Worm (Caenorhabditis elegans): ENCODE results near the gene kcnl-3.

kcnl-3 gene

ce11 chrX:5354022-5354876, 32.4 kb upstream of the kcnl-3 start, which contains the start of gene pfn-2 (continued):
- no peak for TF ChIP-seq snpc-4 (tag; optimal IDR thresholded peaks at IDR 0.05)
- TF ChIP-seq arid-1 (GFP tag; conservative IDR thresholded peaks at IDR 0.05) = no peak
- peak in 1 of 2 experiments; percentile 32 for TF ChIP-seq hif-1 (tag; optimal IDR thresholded peaks at IDR 0.05)
- no peak for TF ChIP-seq spr-1 (tag; optimal IDR thresholded peaks at IDR 0.05)
- TF ChIP-seq ceh-82 (tag; optimal IDR thresholded peaks at IDR 0.05) = no peak
- peak; percentile 40 for TF ChIP-seq dmd-6 (GFP tag; IDR thresholded peaks at IDR 0.05)
- no peak for TF ChIP-seq ces-1 (GFP tag; optimal IDR thresholded peaks at IDR 0.05)
- TF ChIP-seq F26F4.8 (GFP tag; conservative IDR thresholded peaks at IDR 0.05) = no peak
- TF ChIP-seq nhr-11 (tag; optimal IDR thresholded peaks at IDR 0.05) = no peak
- TF ChIP-seq ceh-28 (tag; optimal IDR thresholded peaks at IDR 0.05) = no peak
- no peak; the same call in 1 of the 2 replicates for TF ChIP-seq lin-38 (GFP tag; IDR thresholded peaks at IDR 0.05)
- TF ChIP-seq lin-1 (GFP tag; IDR thresholded peaks at IDR 0.05) = no peak
- TF ChIP-seq daf-8 (GFP tag; IDR thresholded peaks at IDR 0.05) = no peak
- TF ChIP-seq ztf-11 (tag; optimal IDR thresholded peaks at IDR 0.05) = no peak
- no peak for TF ChIP-seq D1046.2 (GFP tag; IDR thresholded peaks at IDR 0.05)
- TF ChIP-seq lin-13 (GFP tag; optimal IDR thresholded peaks at IDR 0.05) = no peak
- TF ChIP-seq Y105C5A.15 (GFP tag; IDR thresholded peaks at IDR 0.05) = no peak
- no peak for TF ChIP-seq dpl-1 (GFP tag; optimal IDR thresholded peaks at IDR 0.05)
- no peak for TF ChIP-seq mdt-29 (GFP tag; IDR thresholded peaks at IDR 0.05)
- no peak for TF ChIP-seq saeg-2 (GFP tag; IDR thresholded peaks at IDR 0.05)
- no peak for TF ChIP-seq aly-2 (tag; optimal IDR thresholded peaks at IDR 0.05)
- no peak for TF ChIP-seq F49E8.2 (tag; optimal IDR thresholded peaks at IDR 0.05; ENCODE audit: borderline replicate concordance)
- no peak for TF ChIP-seq php-3 (GFP tag; IDR thresholded peaks at IDR 0.05)
- TF ChIP-seq unc-62 (GFP tag; optimal IDR thresholded peaks at IDR 0.05 in 1 of 2) = peak in 1 of 2 experiments; percentile 66
- no peak for TF ChIP-seq unc-62 (tag; optimal IDR thresholded peaks at IDR 0.05)
- TF ChIP-seq nhr-25 (tag; optimal IDR thresholded peaks at IDR 0.05; ENCODE audit: borderline replicate concordance, insufficient read depth) = no peak

ce11 chrX:5355253-5355652, 31.4 kb upstream of the kcnl-3 start:
- TF ChIP-seq Y75B8A.6 (GFP tag; IDR thresholded peaks at IDR 0.05) = 0 out of 2 replicates have a peak, but pooled peaks have one; percentile 30
- 0 out of 2 replicates have a peak, but pooled peaks have one; percentile 9 for TF ChIP-seq T26A8.4 (GFP tag; IDR thresholded peaks at IDR 0.05)
- peak; percentile 45 for TF ChIP-seq mep-1 (tag; optimal IDR thresholded peaks at IDR 0.05)
- TF ChIP-seq daf-16 (GFP tag; optimal IDR thresholded peaks at IDR 0.05) = no peak
- peak; percentile 97 for TF ChIP-seq daf-16 (tag; optimal IDR thresholded peaks at IDR 0.05)
- peak; percentile 62 for TF ChIP-seq dve-1 (tag; optimal IDR thresholded peaks at IDR 0.05; ENCODE audit: insufficient read depth)
- peak; percentile 18 for TF ChIP-seq lin-13 (GFP tag; optimal IDR thresholded peaks at IDR 0.05)
- peak; percentile 57 for TF ChIP-seq dmd-6 (GFP tag; IDR thresholded peaks at IDR 0.05)
- no peak for TF ChIP-seq cey-2 (tag; optimal IDR thresholded peaks at IDR 0.05; ENCODE audit: borderline replicate concordance, insufficient read depth)
- TF ChIP-seq duxl-1 (tag; optimal IDR thresholded peaks at IDR 0.05; ENCODE audit: poor library complexity) = no peak
- no peak for TF ChIP-seq vab-7 (GFP tag; IDR thresholded peaks at IDR 0.05)
- TF ChIP-seq lsy-2 (tag; optimal IDR thresholded peaks at IDR 0.05) = peak in 1 of 2 experiments; percentile 17
- peak; percentile 100 for TF ChIP-seq aha-1 (tag)
- TF ChIP-seq pha-4 (GFP tag; IDR thresholded peaks at IDR 0.05) = no peak
- peak; percentile 44 for TF ChIP-seq pha-4 (tag; optimal IDR thresholded peaks at IDR 0.05)
- TF ChIP-seq hlh-30 (tag; optimal IDR thresholded peaks at IDR 0.05; ENCODE audit: insufficient read depth) = peak; percentile 77
- no peak for TF ChIP-seq fkh-10 (GFP tag; optimal IDR thresholded peaks at IDR 0.05)
- peak; percentile 35; the same call in 1 of the 2 replicates for TF ChIP-seq mdt-29 (GFP tag; IDR thresholded peaks at IDR 0.05)
- TF ChIP-seq hif-1 (tag; optimal IDR thresholded peaks at IDR 0.05) = peak; percentile 46 to 98
- TF ChIP-seq nhr-28 (tag; optimal IDR thresholded peaks at IDR 0.05) = peak; percentile 14
- peak in 1 of 2 experiments; percentile 4 for TF ChIP-seq mdl-1 (tag; optimal IDR thresholded peaks at IDR 0.05)
- no peak for TF ChIP-seq ceh-20 (GFP tag; IDR thresholded peaks at IDR 0.05)
- no peak for TF ChIP-seq F44E2.7 (GFP tag; IDR thresholded peaks at IDR 0.05)
- TF ChIP-seq egl-27 (tag; optimal IDR thresholded peaks at IDR 0.05) = no peak
- TF ChIP-seq hlh-11 (tag; optimal IDR thresholded peaks at IDR 0.05) = peak; percentile 68

All from whole organism, L4 larva.